ENCODE assay signal across 1 fruit fly cellular context in the genomic region with DNA sequence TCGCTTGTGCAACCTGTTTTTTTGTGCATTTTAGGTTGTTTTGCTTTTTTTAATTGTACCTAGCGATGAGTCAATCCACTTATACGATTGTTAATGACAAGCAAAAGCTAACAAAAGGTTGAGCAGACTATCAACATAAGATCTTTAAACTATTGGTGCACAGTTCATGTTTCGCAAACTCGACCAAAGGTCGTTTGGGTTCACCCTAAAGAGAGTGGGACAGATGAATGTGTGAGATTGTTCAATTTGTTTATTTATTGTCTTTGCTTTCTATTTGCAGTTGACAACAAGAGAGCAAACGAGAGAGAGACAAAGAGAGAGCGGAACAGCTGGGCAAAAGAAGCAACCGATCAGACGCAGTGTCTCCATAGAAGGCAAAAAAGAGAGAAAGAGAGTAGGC.
TF ChIP-seq lines count a peak whose summit lies in the region.

No protein-coding gene starts in this region.

TF ChIP-seq in whole organism, embryonic, 481 proteins besides CTCF, POLR2A, EP300 and RAD21 (continued from another document):
- TF ChIP-seq CG17385 (GFP tag; optimal IDR thresholded peaks at IDR 0.05; lab: Kevin White, UChicago) (peak; percentile 22), luna (GFP tag; optimal IDR thresholded peaks at IDR 0.05; lab: Kevin White, UChicago) (no peak), cg (GFP tag; optimal IDR thresholded peaks at IDR 0.05; lab: Kevin White, UChicago) (no peak), CG1792 (GFP tag; optimal IDR thresholded peaks at IDR 0.05; lab: Kevin White, UChicago) (no peak), CG2199 (GFP tag; IDR thresholded peaks at IDR 0.05; lab: Robert Waterston, UW) (no peak), zf30C (GFP tag; optimal IDR thresholded peaks at IDR 0.05; lab: Kevin White, UChicago) (no peak), CG13894 (tag; optimal IDR thresholded peaks at IDR 0.05; lab: Kevin White, UChicago) (no peak), CG4707 (GFP tag; optimal IDR thresholded peaks at IDR 0.05; lab: Kevin White, UChicago) (peak; percentile 80), unpg (GFP tag; optimal IDR thresholded peaks at IDR 0.05; lab: Kevin White, UChicago) (no peak), CG31224 (GFP tag; IDR thresholded peaks at IDR 0.05; lab: Robert Waterston, UW) (no peak), Bdp1 (GFP tag; optimal IDR thresholded peaks at IDR 0.05; lab: Kevin White, UChicago) (no peak), nerfin-2 (GFP tag; IDR thresholded peaks at IDR 0.05; lab: Robert Waterston, UW; ENCODE audit: partially characterized antibody) (no peak), Dref (GFP tag; IDR thresholded peaks at IDR 0.05; lab: Robert Waterston, UW) (no peak), nom (GFP tag; optimal IDR thresholded peaks at IDR 0.05; lab: Kevin White, UChicago) (peak; percentile 70), aop (GFP tag; IDR thresholded peaks at IDR 0.05; lab: Robert Waterston, UW) (no peak), Dll (GFP tag; IDR thresholded peaks at IDR 0.05; lab: Robert Waterston, UW; ENCODE audit: partially characterized antibody) (no peak), CG12942 (GFP tag; optimal IDR thresholded peaks at IDR 0.05; lab: Kevin White, UChicago) (no peak), dpn (GFP tag; optimal IDR thresholded peaks at IDR 0.05; lab: Kevin White, UChicago) (no peak), fru (optimal IDR thresholded peaks at IDR 0.05; lab: Kevin White, UChicago) (no peak), CG7786 (GFP tag; optimal IDR thresholded peaks at IDR 0.05; lab: Kevin White, UChicago) (no peak), stc (GFP tag; IDR thresholded peaks at IDR 0.05; lab: Robert Waterston, UW) (no peak; the same call in 1 of the 2 replicates), zfh2 (GFP tag; optimal IDR thresholded peaks at IDR 0.05; lab: Kevin White, UChicago) (no peak), CG2116 (GFP tag; optimal IDR thresholded peaks at IDR 0.05; lab: Kevin White, UChicago) (no peak), cad (GFP tag; optimal IDR thresholded peaks at IDR 0.05; lab: Kevin White, UChicago) (no peak), usp (GFP tag; optimal IDR thresholded peaks at IDR 0.05; lab: Kevin White, UChicago) (no peak), gem (tag; optimal IDR thresholded peaks at IDR 0.05; lab: Kevin White, UChicago) (no peak), ase (GFP tag; IDR thresholded peaks at IDR 0.05; lab: Robert Waterston, UW) (0 out of 3 replicates have a peak, but pooled peaks have one; percentile 14), hth (optimal IDR thresholded peaks at IDR 0.05; lab: Kevin White, UChicago) (no peak), oc (tag; optimal IDR thresholded peaks at IDR 0.05; lab: Kevin White, UChicago) (no peak), Usf (GFP tag; optimal IDR thresholded peaks at IDR 0.05; lab: Kevin White, UChicago) (no peak), CG7928 (GFP tag; optimal IDR thresholded peaks at IDR 0.05; lab: Kevin White, UChicago) (no peak), row (GFP tag; IDR thresholded peaks at IDR 0.05; lab: Robert Waterston, UW) (peak; percentile 31; the same call in 1 of the 3 replicates), twi (tag; optimal IDR thresholded peaks at IDR 0.05; lab: Kevin White, UChicago) (no peak), CG6683 (GFP tag; optimal IDR thresholded peaks at IDR 0.05; lab: Kevin White, UChicago) (no peak), Scr (GFP tag; IDR thresholded peaks at IDR 0.05; lab: Robert Waterston, UW; ENCODE audit: partially characterized antibody) (no peak)
